Fruit fly (Drosophila melanogaster) whole organism, adult: ENCODE measurements around the gene CG32023.
A peak's percentile ranks its signal among the peaks of the same experiment; 100 is the strongest.

Experiments
- CG11617 ChIP-seq: fragments of 200-800 bp; sonication (Bioruptor generic); optimal IDR thresholded peaks from 2 replicates; lab custom pipeline; 2017; ENCODE audit warnings: mild to moderate bottlenecking, missing biosample characterization, missing genetic modification reagents, missing genetic modification characterization
- CG12768 ChIP-seq: fragments of 200-800 bp; sonication (Bioruptor generic); optimal IDR thresholded peaks from 2 replicates; lab custom pipeline; 2017; ENCODE audit warnings: missing biosample characterization, missing genetic modification characterization, mild to moderate bottlenecking, moderate library complexity, missing genetic modification reagents
- CG14711 ChIP-seq: fragments of 200-800 bp; sonication (Bioruptor generic); optimal IDR thresholded peaks from 2 replicates; lab custom pipeline; 2018; ENCODE audit warnings: missing biosample characterization, mild to moderate bottlenecking, missing genetic modification characterization, moderate library complexity
- CG1620 ChIP-seq: fragments of 200-800 bp; sonication (Bioruptor generic); optimal IDR thresholded peaks from 2 replicates; lab custom pipeline; 2016; ENCODE audit warnings: missing biosample characterization, missing genetic modification characterization
- CG33017 ChIP-seq: fragments of 200-800 bp; sonication (Bioruptor generic); optimal IDR thresholded peaks from 2 replicates; lab custom pipeline; 2018; ENCODE audit warnings: missing biosample characterization, mild to moderate bottlenecking, missing genetic modification characterization, moderate library complexity
- CG5204 ChIP-seq: fragments of 200-800 bp; sonication (Bioruptor generic); optimal IDR thresholded peaks from 2 replicates; lab custom pipeline; 2016; ENCODE audit warnings: missing biosample characterization, missing genetic modification characterization
- CG7045 ChIP-seq: fragments of 200-800 bp; sonication (Bioruptor generic); optimal IDR thresholded peaks from 2 replicates; lab custom pipeline; 2017; ENCODE audit warnings: missing biosample characterization, mild to moderate bottlenecking, missing genetic modification characterization
- CG7101 ChIP-seq: fragments of 200-800 bp; sonication (Bioruptor generic); optimal IDR thresholded peaks from 2 replicates; lab custom pipeline; 2018; ENCODE audit warnings: missing biosample characterization, mild to moderate bottlenecking, missing genetic modification characterization, moderate library complexity
- Clk ChIP-seq: fragments of 200-800 bp; sonication (Bioruptor generic); optimal IDR thresholded peaks from 2 replicates; lab custom pipeline; 2017; ENCODE audit warnings: missing biosample characterization, missing genetic modification characterization
- Crg-1 ChIP-seq: fragments of 200-800 bp; sonication (Bioruptor generic); optimal IDR thresholded peaks from 2 replicates; lab custom pipeline; 2016; ENCODE audit warnings: missing biosample characterization, missing genetic modification characterization
- Hr96 ChIP-seq: fragments of 200-800 bp; sonication (Bioruptor generic); optimal IDR thresholded peaks from 2 replicates; lab custom pipeline; 2016; ENCODE audit warnings: missing biosample characterization, missing genetic modification characterization
- Mnt ChIP-seq: fragments of 200-800 bp; sonication (Bioruptor generic); optimal IDR thresholded peaks from 2 replicates; lab custom pipeline; 2016; ENCODE audit warnings: missing biosample characterization, mild to moderate bottlenecking, missing genetic modification characterization
- bab1 ChIP-seq: fragments of 200-800 bp; sonication (Bioruptor generic); optimal IDR thresholded peaks from 3 replicates; lab custom pipeline; 2019; ENCODE audit warnings: missing biosample characterization, mild to moderate bottlenecking, missing genetic modification characterization, moderate library complexity
- cic ChIP-seq: fragments of 200-800 bp; sonication (Bioruptor generic); optimal IDR thresholded peaks from 2 replicates; lab custom pipeline; 2017; ENCODE audit warnings: missing biosample characterization, mild to moderate bottlenecking, missing genetic modification characterization, moderate library complexity
- cnc ChIP-seq, 2 experiments: fragments of >200 bp; optimal IDR thresholded peaks; 2 replicates each; lab custom pipeline; 2017
- kay ChIP-seq: fragments of 200-800 bp; sonication (Bioruptor generic); peaks from one replicate; lab custom pipeline; 2016; ENCODE audit warnings: missing biosample characterization, missing genetic modification characterization, borderline replicate concordance
- ovo ChIP-seq: fragments of 200-800 bp; sonication (Bioruptor generic); optimal IDR thresholded peaks from 2 replicates; lab custom pipeline; 2016; ENCODE audit warnings: missing biosample characterization, missing genetic modification characterization
- pad ChIP-seq: fragments of 200-800 bp; sonication (Bioruptor generic); optimal IDR thresholded peaks from 3 replicates; lab custom pipeline; 2017; ENCODE audit warnings: missing biosample characterization, missing genetic modification characterization, mild to moderate bottlenecking, moderate library complexity, missing genetic modification reagents
- tj ChIP-seq: fragments of 200-800 bp; sonication (Bioruptor generic); optimal IDR thresholded peaks from 3 replicates; lab custom pipeline; 2017; ENCODE audit warnings: missing biosample characterization, mild to moderate bottlenecking, missing genetic modification characterization, moderate library complexity
- toe ChIP-seq: fragments of 200-800 bp; sonication (Bioruptor generic); optimal IDR thresholded peaks from 2 replicates; lab custom pipeline; 2016; ENCODE audit warnings: missing biosample characterization, missing genetic modification characterization

CG32023 gene

dm6 chr3L:8772998-8773684 lies 30.8 kb downstream of the CG32023 start:
- TF ChIP-seq Crg-1 (GFP tag; lab: Kevin White, UChicago) = no peak
- TF ChIP-seq cic (GFP tag; lab: Kevin White, UChicago) = no peak
- TF ChIP-seq bab1 = peak; percentile 89

dm6 chr3L:8770616-8771229 lies 33.3 kb downstream of the CG32023 start:
- TF ChIP-seq ovo (GFP tag; lab: Kevin White, UChicago) (no peak), CG7101 (tag; lab: Kevin White, UChicago) (no peak), CG12768 (GFP tag; lab: Kevin White, UChicago) (no peak), Hr96 (GFP tag; lab: Kevin White, UChicago) (no peak), CG33017 (tag; lab: Kevin White, UChicago) (no peak), Mnt (GFP tag; lab: Kevin White, UChicago) (no peak), CG14711 (no peak), Crg-1 (GFP tag; lab: Kevin White, UChicago) (no peak), bab1 (no peak), CG7045 (no peak), CG1620 (GFP tag; lab: Kevin White, UChicago) (no peak), kay (no peak), pad (GFP tag; lab: Kevin White, UChicago) (no peak), Clk (no peak), CG5204 (GFP tag; lab: Kevin White, UChicago) (no peak), cic (GFP tag; lab: Kevin White, UChicago) (no peak), tj (GFP tag; lab: Kevin White, UChicago) (no peak)

- TF ChIP-seq Mnt (GFP tag; lab: Kevin White, UChicago) = peak; percentile 50
- TF ChIP-seq CG12768 (GFP tag; lab: Kevin White, UChicago) = peak; percentile 88
- peak; percentile 84 for TF ChIP-seq CG7045
- peak; percentile 96 for TF ChIP-seq bab1
- TF ChIP-seq cic (GFP tag; lab: Kevin White, UChicago) = peak; percentile 46
- peak; percentile 82 for TF ChIP-seq CG33017 (tag; lab: Kevin White, UChicago)
- TF ChIP-seq tj (GFP tag; lab: Kevin White, UChicago) = peak; percentile 44
- peak; percentile 63 for TF ChIP-seq pad (GFP tag; lab: Kevin White, UChicago)
- TF ChIP-seq Clk = peak; percentile 68
- no peak for TF ChIP-seq cnc (optimal IDR thresholded peaks at IDR 0.05; lab: Kevin White, UChicago)
- peak; percentile 83 for TF ChIP-seq kay
- TF ChIP-seq CG14711 = peak; percentile 64
- TF ChIP-seq CG5204 (GFP tag; lab: Kevin White, UChicago) = peak; percentile 84
- peak; percentile 83 for TF ChIP-seq Crg-1 (GFP tag; lab: Kevin White, UChicago)
- peak; percentile 19 for TF ChIP-seq ovo (GFP tag; lab: Kevin White, UChicago)
- TF ChIP-seq CG1620 (GFP tag; lab: Kevin White, UChicago) = peak; percentile 43
- peak; percentile 77 for TF ChIP-seq toe (GFP tag; lab: Kevin White, UChicago)
- peak; percentile 88 for TF ChIP-seq CG11617 (GFP tag; lab: Kevin White, UChicago)
- peak; percentile 76 for TF ChIP-seq CG7101 (tag; lab: Kevin White, UChicago)
- peak; percentile 76 for TF ChIP-seq Hr96 (GFP tag; lab: Kevin White, UChicago)
Observed at dm6 chr3L:8767876-8768275, 36.1 kb downstream of the CG32023 start.

dm6 chr3L:8765969-8766538 lies 37.9 kb downstream of the CG32023 start:
- TF ChIP-seq CG7045 = peak; percentile 90
- peak; percentile 97 for TF ChIP-seq Crg-1 (GFP tag; lab: Kevin White, UChicago)
- peak; percentile 77 for TF ChIP-seq Clk
- peak; percentile 94 for TF ChIP-seq CG11617 (GFP tag; lab: Kevin White, UChicago)
- peak; percentile 74 for TF ChIP-seq tj (GFP tag; lab: Kevin White, UChicago)
- TF ChIP-seq CG5204 (GFP tag; lab: Kevin White, UChicago) = peak; percentile 95
- peak; percentile 69 for TF ChIP-seq toe (GFP tag; lab: Kevin White, UChicago)
- peak; percentile 93 for TF ChIP-seq Hr96 (GFP tag; lab: Kevin White, UChicago)
- no peak for TF ChIP-seq cnc (optimal IDR thresholded peaks at IDR 0.05; lab: Kevin White, UChicago)
- peak; percentile 87 for TF ChIP-seq CG12768 (GFP tag; lab: Kevin White, UChicago)
- peak; percentile 82 for TF ChIP-seq ovo (GFP tag; lab: Kevin White, UChicago)
- TF ChIP-seq CG1620 (GFP tag; lab: Kevin White, UChicago) = peak; percentile 91
- peak; percentile 95 for TF ChIP-seq bab1
- TF ChIP-seq CG14711 = peak; percentile 76
- peak; percentile 92 for TF ChIP-seq CG33017 (tag; lab: Kevin White, UChicago)
- TF ChIP-seq CG7101 (tag; lab: Kevin White, UChicago) = peak; percentile 92
- TF ChIP-seq Mnt (GFP tag; lab: Kevin White, UChicago) = peak; percentile 71
- peak; percentile 71 for TF ChIP-seq pad (GFP tag; lab: Kevin White, UChicago)
- no peak for TF ChIP-seq kay
- TF ChIP-seq cic (GFP tag; lab: Kevin White, UChicago) = peak; percentile 35

dm6 chr3L:8765493-8765892 lies 38.5 kb downstream of the CG32023 start:
- no peak for TF ChIP-seq cnc (optimal IDR thresholded peaks at IDR 0.05; lab: Kevin White, UChicago)
- no peak for TF ChIP-seq cic (GFP tag; lab: Kevin White, UChicago)
- TF ChIP-seq CG5204 (GFP tag; lab: Kevin White, UChicago) = no peak
- no peak for TF ChIP-seq CG14711
- no peak for TF ChIP-seq Mnt (GFP tag; lab: Kevin White, UChicago)
- TF ChIP-seq toe (GFP tag; lab: Kevin White, UChicago) = no peak
- no peak for TF ChIP-seq Clk
- TF ChIP-seq Crg-1 (GFP tag; lab: Kevin White, UChicago) = no peak
- no peak for TF ChIP-seq CG33017 (tag; lab: Kevin White, UChicago)
- no peak for TF ChIP-seq Hr96 (GFP tag; lab: Kevin White, UChicago)
- no peak for TF ChIP-seq ovo (GFP tag; lab: Kevin White, UChicago)
- TF ChIP-seq CG7101 (tag; lab: Kevin White, UChicago) = no peak
- TF ChIP-seq CG12768 (GFP tag; lab: Kevin White, UChicago) = no peak
- TF ChIP-seq CG7045 = no peak
- no peak for TF ChIP-seq CG1620 (GFP tag; lab: Kevin White, UChicago)
- no peak for TF ChIP-seq tj (GFP tag; lab: Kevin White, UChicago)
- TF ChIP-seq kay = no peak
- no peak for TF ChIP-seq pad (GFP tag; lab: Kevin White, UChicago)
- TF ChIP-seq bab1 = no peak
